Worm (Caenorhabditis elegans) whole organism, mixed stage, embryonic: ENCODE measurements around the gene T22F3.12.

Experiments used
- M03D4.4 ChIP-seq: sonication (generic microtip); optimal IDR thresholded peaks from 2 replicates; lab custom pipeline; 2017; ENCODE audit warnings: mild to moderate bottlenecking, missing genetic modification characterization, missing compliant biosample characterization
- mls-2 ChIP-seq: sonication (generic microtip); optimal IDR thresholded peaks from 2 replicates; lab custom pipeline; 2016; ENCODE audit warnings: mild to moderate bottlenecking, missing genetic modification characterization, moderate library complexity, missing compliant biosample characterization
- nhr-12 ChIP-seq: fragments of 150-350 bp; optimal IDR thresholded peaks from 2 replicates; lab custom pipeline; 2014; ENCODE audit warnings: missing biosample characterization, missing genetic modification characterization
- nhr-2 ChIP-seq: fragments of 150-350 bp; optimal IDR thresholded peaks from 2 replicates; lab custom pipeline; 2014; ENCODE audit warnings: missing biosample characterization, missing genetic modification characterization
- ztf-11 ChIP-seq: fragments of 150-350 bp; optimal IDR thresholded peaks from 2 replicates; lab custom pipeline; 2014; ENCODE audit warnings: missing biosample characterization, missing genetic modification characterization

- TF ChIP-seq mls-2 (tag; lab: Kevin White, UChicago) (no peak), nhr-12 (tag; lab: Kevin White, UChicago) (no peak), M03D4.4 (tag; lab: Kevin White, UChicago) (no peak), nhr-2 (tag; lab: Kevin White, UChicago) (no peak), ztf-11 (tag; lab: Kevin White, UChicago) (no peak)
Observed at ce11 chrV:3633041-3633440, 41.0 kb upstream of the T22F3.12 start, which contains the start of gene F59B1.2.
